Worm (Caenorhabditis elegans) whole organism, L3 larva: ENCODE data around the gene EEED8.12.
A peak's percentile ranks its signal among the peaks of the same experiment; 100 is the strongest.

Experiments
- R02D3.7 ChIP-seq: fragments of 150-350 bp; optimal IDR thresholded peaks from 2 replicates; lab custom pipeline; 2014; ENCODE audit warnings: missing biosample characterization, missing genetic modification characterization
- aly-2 ChIP-seq: fragments of 150-350 bp; optimal IDR thresholded peaks from 2 replicates; lab custom pipeline; 2014; ENCODE audit warnings: missing biosample characterization, missing genetic modification characterization
- ceh-16 ChIP-seq: sonication (generic microtip); optimal IDR thresholded peaks from 2 replicates; lab custom pipeline; 2017; ENCODE audit warnings: missing biosample characterization, missing genetic modification characterization
- ceh-28 ChIP-seq: fragments of 150-350 bp; optimal IDR thresholded peaks from 2 replicates; lab custom pipeline; 2014; ENCODE audit warnings: missing biosample characterization, missing genetic modification reagents, missing genetic modification characterization
- ceh-82 ChIP-seq: fragments of 150-350 bp; optimal IDR thresholded peaks from 2 replicates; lab custom pipeline; 2014; ENCODE audit warnings: missing biosample characterization, missing genetic modification characterization
- ceh-9 ChIP-seq: sonication (generic microtip); optimal IDR thresholded peaks from 2 replicates; lab custom pipeline; 2018; ENCODE audit warnings: missing biosample characterization, missing genetic modification characterization
- daf-12 ChIP-seq: fragments of 150-350 bp; optimal IDR thresholded peaks from 2 replicates; lab custom pipeline; 2014; ENCODE audit warnings: missing biosample characterization, missing genetic modification reagents, missing genetic modification characterization
- egl-27 ChIP-seq: sonication (generic microtip); optimal IDR thresholded peaks from 4 replicates; lab custom pipeline; 2017; ENCODE audit warnings: missing biosample characterization, missing genetic modification reagents, missing genetic modification characterization
- egl-5 ChIP-seq: fragments of 150-350 bp; optimal IDR thresholded peaks from 2 replicates; lab custom pipeline; 2017; ENCODE audit warnings: missing biosample characterization, missing genetic modification reagents, missing genetic modification characterization, inconsistent platforms
- elt-2 ChIP-seq: sonication (generic microtip); optimal IDR thresholded peaks from 2 replicates; lab custom pipeline; 2016; ENCODE audit warnings: missing genetic modification reagents, mild to moderate bottlenecking, missing genetic modification characterization, missing compliant biosample characterization
- elt-3 ChIP-seq, 3 experiments: fragments of 150-350 bp in 1 of 3; sonication (generic microtip) in 2 of 3; optimal IDR thresholded peaks; 2 replicates in 2 of 3; 4 replicates in 1 of 3; lab custom pipeline; 2014 to 2017; ENCODE audit warnings: missing biosample characterization in 3 of 3, missing genetic modification characterization in 3 of 3
- eor-1 ChIP-seq, 2 experiments: fragments of 150-350 bp; optimal IDR thresholded peaks; 2 replicates each; lab custom pipeline; 2014 to 2018; ENCODE audit warnings: missing biosample characterization in 2 of 2, missing genetic modification characterization in 2 of 2
- fkh-10 ChIP-seq: sonication (generic microtip); optimal IDR thresholded peaks from 2 replicates; lab custom pipeline; 2017; ENCODE audit warnings: missing biosample characterization, missing genetic modification reagents, missing genetic modification characterization
- fkh-2 ChIP-seq: fragments of 150-350 bp; optimal IDR thresholded peaks from 2 replicates; lab custom pipeline; 2014; ENCODE audit warnings: missing biosample characterization, missing genetic modification reagents, missing genetic modification characterization
- fos-1 ChIP-seq: fragments of 150-350 bp; optimal IDR thresholded peaks from 2 replicates; lab custom pipeline; 2014; ENCODE audit warnings: missing biosample characterization, missing genetic modification characterization
- hmg-11 ChIP-seq: sonication (generic microtip); optimal IDR thresholded peaks from 2 replicates; lab custom pipeline; 2016; ENCODE audit warnings: missing genetic modification characterization, missing compliant biosample characterization
- jun-1 ChIP-seq: fragments of 150-350 bp; optimal IDR thresholded peaks from 2 replicates; lab custom pipeline; 2014; ENCODE audit warnings: missing biosample characterization, missing genetic modification reagents, missing genetic modification characterization
- lin-15B ChIP-seq: fragments of 150-350 bp; optimal IDR thresholded peaks from 2 replicates; lab custom pipeline; 2014; ENCODE audit warnings: missing biosample characterization, missing genetic modification characterization
- lsy-12 ChIP-seq: sonication (generic microtip); optimal IDR thresholded peaks from 2 replicates; lab custom pipeline; 2016; ENCODE audit warnings: mild to moderate bottlenecking, missing genetic modification characterization, missing compliant biosample characterization
- mdl-1 ChIP-seq: fragments of 150-350 bp; optimal IDR thresholded peaks from 2 replicates; lab custom pipeline; 2014; ENCODE audit warnings: missing biosample characterization, missing genetic modification characterization
- mml-1 ChIP-seq: fragments of 150-350 bp; sonication (generic microtip); optimal IDR thresholded peaks from 3 replicates; lab custom pipeline; 2014; ENCODE audit warnings: missing biosample characterization, missing genetic modification characterization
- nfya-1 ChIP-seq: sonication (generic microtip); optimal IDR thresholded peaks from 2 replicates; lab custom pipeline; 2017; ENCODE audit warnings: missing genetic modification characterization, mild to moderate bottlenecking, missing compliant biosample characterization, antibody characterized with exemption, moderate library complexity; ENCODE audit not compliant: insufficient read depth
- nhr-11 ChIP-seq: fragments of 150-350 bp; optimal IDR thresholded peaks from 2 replicates; lab custom pipeline; 2014; ENCODE audit warnings: missing biosample characterization, missing genetic modification characterization
- nhr-12 ChIP-seq: fragments of 150-350 bp; optimal IDR thresholded peaks from 2 replicates; lab custom pipeline; 2014; ENCODE audit warnings: missing biosample characterization, missing genetic modification characterization
- nhr-23 ChIP-seq: fragments of 150-350 bp; optimal IDR thresholded peaks from 2 replicates; lab custom pipeline; 2014; ENCODE audit warnings: missing biosample characterization, missing genetic modification reagents, missing genetic modification characterization
- nhr-237 ChIP-seq: fragments of 150-350 bp; optimal IDR thresholded peaks from 2 replicates; lab custom pipeline; 2014; ENCODE audit warnings: missing biosample characterization, missing genetic modification characterization
- nhr-25 ChIP-seq: sonication (generic microtip); optimal IDR thresholded peaks from 2 replicates; lab custom pipeline; 2017; ENCODE audit warnings: missing biosample characterization, missing genetic modification characterization
- nhr-28 ChIP-seq: fragments of 150-350 bp; optimal IDR thresholded peaks from 2 replicates; lab custom pipeline; 2014; ENCODE audit warnings: missing biosample characterization, missing genetic modification characterization
- nhr-43 ChIP-seq: sonication (generic microtip); optimal IDR thresholded peaks from 2 replicates; lab custom pipeline; 2016; ENCODE audit warnings: mild to moderate bottlenecking, missing genetic modification characterization, missing compliant biosample characterization; ENCODE audit not compliant: poor library complexity, severe bottlenecking
- nhr-67 ChIP-seq: fragments of 150-350 bp; optimal IDR thresholded peaks from 2 replicates; lab custom pipeline; 2014; ENCODE audit warnings: missing biosample characterization, missing genetic modification characterization
- nhr-76 ChIP-seq: fragments of 150-350 bp; sonication (generic microtip); optimal IDR thresholded peaks from 5 replicates; lab custom pipeline; 2014; ENCODE audit warnings: missing biosample characterization, missing genetic modification characterization
- nhr-77 ChIP-seq: fragments of 150-350 bp; optimal IDR thresholded peaks from 2 replicates; lab custom pipeline; 2014; ENCODE audit warnings: missing biosample characterization, missing genetic modification characterization
- pha-4 ChIP-seq: fragments of 150-350 bp; optimal IDR thresholded peaks from 2 replicates; lab custom pipeline; 2014; ENCODE audit warnings: missing biosample characterization, missing genetic modification reagents, missing genetic modification characterization
- pqm-1 ChIP-seq: fragments of 150-350 bp; optimal IDR thresholded peaks from 2 replicates; lab custom pipeline; 2017; ENCODE audit warnings: missing biosample characterization, missing genetic modification characterization, inconsistent platforms
- skn-1 ChIP-seq: fragments of 150-350 bp; optimal IDR thresholded peaks from 2 replicates; lab custom pipeline; 2014; ENCODE audit warnings: missing biosample characterization, missing genetic modification characterization
- snpc-4 ChIP-seq: fragments of 150-350 bp; optimal IDR thresholded peaks from 2 replicates; lab custom pipeline; 2014; ENCODE audit warnings: missing biosample characterization, missing genetic modification characterization
- tbx-2 ChIP-seq: sonication (generic microtip); optimal IDR thresholded peaks from 2 replicates; lab custom pipeline; 2016; ENCODE audit warnings: mild to moderate bottlenecking, missing genetic modification characterization, missing compliant biosample characterization
- unc-62 ChIP-seq: fragments of 150-350 bp; sonication (generic microtip); optimal IDR thresholded peaks from 4 replicates; lab custom pipeline; 2014; ENCODE audit warnings: missing biosample characterization, missing genetic modification reagents, missing genetic modification characterization
- zag-1 ChIP-seq: fragments of 150-350 bp; optimal IDR thresholded peaks from 2 replicates; lab custom pipeline; 2014; ENCODE audit warnings: missing biosample characterization, missing genetic modification characterization
- ztf-11 ChIP-seq: fragments of 150-350 bp; optimal IDR thresholded peaks from 2 replicates; lab custom pipeline; 2014; ENCODE audit warnings: missing biosample characterization, missing genetic modification characterization
- ztf-4 ChIP-seq: fragments of 150-350 bp; optimal IDR thresholded peaks from 2 replicates; lab custom pipeline; 2014; ENCODE audit warnings: missing biosample characterization, missing genetic modification characterization

The EEED8.12 gene

ce11 chrII:5389831-5390323 lies 18.9 kb downstream of the EEED8.12 start, which contains the start of gene ndx-6 (continued):
- peak; percentile 26 for TF ChIP-seq lsy-12
- peak; percentile 82 for TF ChIP-seq nfya-1 (tag; lab: Kevin White, UChicago)
- peak; percentile 92 for TF ChIP-seq nhr-25 (tag; lab: Kevin White, UChicago)

DNA sequence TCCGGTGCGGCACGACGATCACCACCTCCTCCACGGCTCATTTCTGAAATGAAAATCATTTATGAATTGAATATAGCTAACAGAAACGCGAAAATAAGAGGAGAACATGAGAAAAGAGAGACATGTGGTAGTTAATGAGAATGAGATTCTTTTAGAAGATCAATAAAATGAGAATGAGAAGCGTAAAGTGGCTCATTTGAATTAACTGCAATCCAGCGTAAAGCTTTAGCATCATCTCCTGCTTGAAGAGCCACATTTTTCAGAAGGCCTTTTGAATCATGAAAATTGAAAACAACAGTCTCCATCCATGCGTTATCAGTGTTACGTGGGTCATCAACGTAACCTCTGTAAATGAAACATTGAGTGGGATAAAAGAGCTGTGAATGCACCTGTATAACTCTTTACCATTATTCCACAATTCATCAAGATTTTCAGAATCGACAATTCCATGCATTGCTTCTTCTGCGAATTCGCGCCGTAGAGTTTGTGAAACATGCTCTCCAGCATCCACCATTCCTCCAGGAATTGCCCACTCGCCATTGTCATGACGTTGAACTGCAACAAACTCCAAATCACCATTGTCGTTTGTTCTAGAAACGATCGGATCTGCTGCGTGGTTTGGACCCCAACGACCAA lies 19.9 kb downstream of the EEED8.12 start, which contains the start of gene rsp-4:
Gene rsp-4 (minus strand): TSS at position 51 of the 636 bp plus-strand sequence.
- no peak for TF ChIP-seq nhr-25 (tag; lab: Kevin White, UChicago)
- TF ChIP-seq ceh-16 (tag; lab: Kevin White, UChicago): no peak
- no peak for TF ChIP-seq fkh-10
- TF ChIP-seq ztf-11 (tag; lab: Kevin White, UChicago): no peak
- TF ChIP-seq nhr-43 (tag; lab: Kevin White, UChicago): no peak
- no peak for TF ChIP-seq nhr-237 (tag; lab: Kevin White, UChicago)
- TF ChIP-seq unc-62 (GFP tag; lab: Kevin White, UChicago): no peak
- TF ChIP-seq nhr-77: no peak
- TF ChIP-seq jun-1 (tag; lab: Kevin White, UChicago): no peak
- TF ChIP-seq skn-1 (tag; lab: Kevin White, UChicago): no peak
- no peak for TF ChIP-seq elt-3 (tag; optimal IDR thresholded peaks at IDR 0.05; lab: Kevin White, UChicago)
- TF ChIP-seq egl-27 (tag; lab: Kevin White, UChicago): no peak

DNA sequence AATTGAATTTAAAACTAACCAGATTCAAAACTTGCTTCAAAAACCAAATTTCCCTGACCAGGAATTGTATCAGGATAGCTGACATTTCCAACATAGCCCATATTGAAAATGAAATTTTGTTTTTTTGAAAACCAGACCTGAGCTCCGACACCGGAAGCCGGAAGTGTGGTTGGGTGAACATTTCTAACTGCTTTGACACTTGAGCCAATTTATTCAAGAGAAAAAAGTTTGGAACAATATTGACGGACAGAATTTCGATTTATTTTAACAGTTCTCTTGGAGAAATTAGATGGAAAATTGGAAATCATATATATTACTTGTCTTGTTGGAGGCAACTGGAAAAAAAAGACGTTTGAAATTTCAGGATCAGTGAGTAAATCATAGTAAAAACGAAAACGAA lies 21.6 kb downstream of the EEED8.12 start, which contains the start of gene ccpp-6:
Gene ccpp-6 (minus strand): TSS at position 101 of the 400 bp plus-strand sequence.
- TF ChIP-seq elt-2 (tag; lab: Kevin White, UChicago): peak; percentile 3
- no peak for TF ChIP-seq egl-27 (tag; lab: Kevin White, UChicago)

DNA sequence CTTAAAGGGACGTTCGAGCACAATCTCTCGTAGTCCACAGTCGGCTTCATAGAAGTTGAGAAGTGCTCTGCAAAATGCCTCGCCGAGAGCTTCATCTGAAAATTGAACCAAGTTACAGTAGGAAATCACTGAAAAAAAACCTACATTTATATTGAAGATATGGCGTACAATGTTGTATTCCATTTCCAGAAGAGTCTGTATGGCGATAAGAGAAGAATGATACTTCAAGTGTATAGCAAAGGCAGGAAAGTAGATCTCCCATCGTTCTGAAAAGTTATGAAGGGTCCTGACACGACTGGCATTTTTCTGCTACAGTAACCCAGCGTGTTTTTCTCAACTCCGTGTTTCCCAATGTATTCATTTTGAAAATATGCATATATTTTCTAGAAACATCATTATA lies 24.5 kb downstream of the EEED8.12 start:
- peak; percentile 0 for TF ChIP-seq nhr-23
- TF ChIP-seq nhr-43 (tag; lab: Kevin White, UChicago): peak; percentile 8
- no peak for TF ChIP-seq jun-1 (tag; lab: Kevin White, UChicago)
- no peak for TF ChIP-seq nhr-11 (tag; lab: Kevin White, UChicago)
- no peak for TF ChIP-seq egl-5 (tag; lab: Kevin White, UChicago)

- no peak for TF ChIP-seq daf-12 (tag; lab: Kevin White, UChicago)
- no peak for TF ChIP-seq nhr-67
- no peak for TF ChIP-seq eor-1 (tag; optimal IDR thresholded peaks at IDR 0.05; lab: Kevin White, UChicago)
- no peak for TF ChIP-seq zag-1
- no peak for TF ChIP-seq nhr-237 (tag; lab: Kevin White, UChicago)
- TF ChIP-seq fkh-10: no peak
- no peak for TF ChIP-seq aly-2 (tag; lab: Kevin White, UChicago)
- no peak for TF ChIP-seq nhr-11 (tag; lab: Kevin White, UChicago)
- peak; percentile 85 for TF ChIP-seq elt-2 (tag; lab: Kevin White, UChicago)
- TF ChIP-seq ceh-28 (tag; lab: Kevin White, UChicago): peak; percentile 37
- no peak for TF ChIP-seq mdl-1 (tag; lab: Kevin White, UChicago)
- peak in 2 of 3 experiments; percentile 17 to 30 for TF ChIP-seq elt-3 (tag; optimal IDR thresholded peaks at IDR 0.05; lab: Kevin White, UChicago)
- no peak for TF ChIP-seq ceh-82 (tag; lab: Kevin White, UChicago)
- no peak for TF ChIP-seq egl-27 (tag; lab: Kevin White, UChicago)
- peak; percentile 75 for TF ChIP-seq lin-15B (tag; lab: Kevin White, UChicago)
- no peak for TF ChIP-seq egl-5 (tag; lab: Kevin White, UChicago)
- peak; percentile 45 for TF ChIP-seq tbx-2 (tag; lab: Kevin White, UChicago)
- no peak for TF ChIP-seq nhr-28 (tag; lab: Kevin White, UChicago)
- TF ChIP-seq jun-1 (tag; lab: Kevin White, UChicago): peak; percentile 77
- no peak for TF ChIP-seq unc-62 (GFP tag; lab: Kevin White, UChicago)
- TF ChIP-seq hmg-11: peak; percentile 81
- no peak for TF ChIP-seq mml-1 (tag; lab: Kevin White, UChicago)
- TF ChIP-seq nhr-23: peak; percentile 89
- TF ChIP-seq snpc-4 (tag; lab: Kevin White, UChicago): peak; percentile 18
- TF ChIP-seq ceh-9 (tag; lab: Kevin White, UChicago): no peak
- peak; percentile 7 for TF ChIP-seq R02D3.7 (tag; lab: Kevin White, UChicago)
- no peak for TF ChIP-seq lsy-12
- TF ChIP-seq ztf-4: peak; percentile 26
- TF ChIP-seq nhr-12 (tag; lab: Kevin White, UChicago): no peak
- TF ChIP-seq nfya-1 (tag; lab: Kevin White, UChicago): peak; percentile 53
- TF ChIP-seq pqm-1 (tag; lab: Kevin White, UChicago): peak; percentile 50
- no peak for TF ChIP-seq nhr-76
- peak; percentile 98 for TF ChIP-seq nhr-25 (tag; lab: Kevin White, UChicago)
- peak; percentile 94 for TF ChIP-seq pha-4
- TF ChIP-seq fos-1: peak; percentile 80
- no peak for TF ChIP-seq fkh-2 (tag; lab: Kevin White, UChicago)
Observed at ce11 chrII:5379614-5380077, 29.2 kb downstream of the EEED8.12 start, which contains the start of gene pkc-3. Gene pkc-3 (plus strand): TSS chrII:5380027.
